Fruit fly (Drosophila melanogaster): ENCODE measurements around the gene CG7810.

The CG7810 gene

DNA sequence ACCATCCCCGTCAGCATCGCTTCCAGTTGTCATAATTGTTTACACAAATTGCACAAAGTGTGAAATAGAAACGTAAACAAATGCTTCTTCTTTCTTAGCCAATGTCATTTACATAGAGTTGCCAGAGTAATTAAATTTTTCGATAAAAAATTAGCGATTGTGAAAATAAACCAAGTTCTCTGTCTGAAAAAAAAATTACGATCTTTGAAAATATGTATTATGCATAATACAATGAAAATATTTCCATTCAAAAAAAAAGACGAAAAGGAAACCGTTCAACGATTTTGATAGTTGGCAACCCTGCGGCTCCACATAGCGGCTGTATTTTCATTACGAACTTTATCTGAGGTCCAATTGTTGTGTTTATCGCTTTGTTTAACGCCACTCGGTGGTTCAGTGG is at the start of gene CG7810, which contains the start of gene CG7806:
Gene CG7810, minus strand, starts transcription at position 105 of the 400 bp plus-strand sequence.
Gene CG7806, plus strand, starts transcription at position 309 of the 400 bp plus-strand sequence.
- TF ChIP-seq ttk (optimal IDR thresholded peaks at IDR 0.05) (no peak), Myc (optimal IDR thresholded peaks at IDR 0.05) (no peak), insv (optimal IDR thresholded peaks at IDR 0.05) (no peak), h (optimal IDR thresholded peaks at IDR 0.05) (no peak), Sin3A (optimal IDR thresholded peaks at IDR 0.05) (no peak)

- no peak for TF ChIP-seq insv (optimal IDR thresholded peaks at IDR 0.05)
- no peak for TF ChIP-seq Myc (optimal IDR thresholded peaks at IDR 0.05)
- no peak for TF ChIP-seq psq (optimal IDR thresholded peaks at IDR 0.05)
- no peak for TF ChIP-seq ttk (optimal IDR thresholded peaks at IDR 0.05)
- TF ChIP-seq Sin3A (optimal IDR thresholded peaks at IDR 0.05): no peak
- TF ChIP-seq h (optimal IDR thresholded peaks at IDR 0.05): no peak
These were observed 44.4 kb upstream of the CG7810 start for dm6 chr2L:8355419-8355818.

DNA sequence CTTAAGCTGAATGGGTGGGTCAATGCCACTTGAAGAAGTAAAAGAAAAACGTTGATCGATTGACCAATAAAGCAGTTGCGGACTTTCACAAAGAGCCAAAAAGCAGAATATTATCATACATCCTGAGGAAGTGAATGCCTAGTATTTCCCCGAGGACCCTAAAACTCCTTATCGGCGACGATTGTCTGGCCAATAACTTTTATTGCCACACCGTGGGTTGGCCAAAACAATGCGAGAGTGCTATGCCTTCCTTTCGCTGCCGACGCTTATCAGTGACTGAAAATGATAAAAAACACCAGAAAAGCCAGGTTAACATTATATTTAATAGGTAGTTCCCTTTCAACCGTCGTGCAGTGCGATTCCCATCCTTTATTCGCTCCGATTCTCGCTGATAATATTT is 40.9 kb upstream of the CG7810 start, which contains the start of gene Mur29B:
Gene Mur29B, plus strand, starts transcription at position 324 of the 400 bp plus-strand sequence.
- no peak for TF ChIP-seq ttk (optimal IDR thresholded peaks at IDR 0.05)
- TF ChIP-seq Sin3A (optimal IDR thresholded peaks at IDR 0.05): no peak
- TF ChIP-seq Myc (optimal IDR thresholded peaks at IDR 0.05): no peak
- no peak for TF ChIP-seq h (optimal IDR thresholded peaks at IDR 0.05)
- no peak for TF ChIP-seq psq (optimal IDR thresholded peaks at IDR 0.05)
- no peak for TF ChIP-seq insv (optimal IDR thresholded peaks at IDR 0.05)

- TF ChIP-seq h (optimal IDR thresholded peaks at IDR 0.05): no peak
- TF ChIP-seq insv (optimal IDR thresholded peaks at IDR 0.05): no peak
- no peak for TF ChIP-seq psq (optimal IDR thresholded peaks at IDR 0.05)
- TF ChIP-seq Myc (optimal IDR thresholded peaks at IDR 0.05): no peak
- TF ChIP-seq ttk (optimal IDR thresholded peaks at IDR 0.05): no peak
- no peak for TF ChIP-seq Sin3A (optimal IDR thresholded peaks at IDR 0.05)
These were observed 40.3 kb upstream of the CG7810 start for dm6 chr2L:8351333-8351732.

DNA sequence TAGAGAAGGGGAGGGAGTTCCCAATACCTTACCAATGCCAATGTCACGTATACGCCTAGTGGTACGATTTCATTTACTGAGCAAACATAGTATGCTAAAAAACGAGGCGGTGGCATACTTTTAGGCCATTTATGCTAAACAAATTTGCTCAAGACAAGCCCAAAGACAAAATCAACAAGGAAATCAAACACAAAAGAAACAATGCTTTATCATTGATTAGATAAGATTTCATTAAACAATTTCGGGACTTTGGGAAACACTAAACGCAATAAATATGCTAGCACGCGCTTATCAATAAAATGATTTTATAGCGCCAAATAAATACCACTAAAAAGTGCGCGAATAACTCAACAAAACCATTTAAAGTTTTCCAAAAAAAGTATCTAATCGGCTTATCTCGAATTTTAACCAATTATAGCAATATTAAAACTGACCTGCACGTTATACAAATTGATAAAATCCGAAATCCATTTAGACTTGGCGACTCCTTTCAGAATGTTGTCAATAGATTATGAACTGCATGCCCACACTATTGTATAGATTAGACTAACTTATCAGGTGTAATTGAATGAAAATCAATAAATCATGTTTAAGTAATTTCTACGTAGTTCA is 39.7 kb upstream of the CG7810 start:
- TF ChIP-seq h (optimal IDR thresholded peaks at IDR 0.05): no peak
- TF ChIP-seq Myc (optimal IDR thresholded peaks at IDR 0.05): no peak
- TF ChIP-seq ttk (optimal IDR thresholded peaks at IDR 0.05): no peak
- no peak for TF ChIP-seq Sin3A (optimal IDR thresholded peaks at IDR 0.05)
- TF ChIP-seq insv (optimal IDR thresholded peaks at IDR 0.05): no peak

DNA sequence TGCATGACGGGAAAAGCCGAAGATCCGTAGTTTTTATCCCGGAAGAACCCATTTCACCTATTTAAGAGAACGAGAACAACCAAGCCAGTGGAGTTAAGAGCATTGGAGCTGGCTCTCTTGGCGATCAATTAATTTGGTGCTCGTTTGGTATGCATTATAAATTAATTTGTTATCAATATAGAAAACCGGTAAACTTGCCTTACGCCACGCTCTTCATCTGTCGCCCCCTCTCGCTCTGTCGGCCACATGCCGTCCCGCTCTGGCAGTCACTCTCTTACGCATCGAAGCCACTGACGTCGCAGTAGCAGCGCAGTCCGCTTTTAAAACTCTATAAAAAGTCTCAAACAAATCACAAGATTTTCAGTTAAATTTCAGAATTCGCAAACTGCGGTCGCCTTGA is 35.3 kb upstream of the CG7810 start, which contains the start of gene CG7778:
Gene CG7778, plus strand, starts transcription at position 361 of the 400 bp plus-strand sequence.
- no peak for TF ChIP-seq ttk (optimal IDR thresholded peaks at IDR 0.05)
- no peak for TF ChIP-seq insv (optimal IDR thresholded peaks at IDR 0.05)
- TF ChIP-seq Myc (optimal IDR thresholded peaks at IDR 0.05): no peak
- no peak for TF ChIP-seq psq (optimal IDR thresholded peaks at IDR 0.05)
- no peak for TF ChIP-seq h (optimal IDR thresholded peaks at IDR 0.05)
- no peak for TF ChIP-seq Sin3A (optimal IDR thresholded peaks at IDR 0.05)

- TF ChIP-seq insv (optimal IDR thresholded peaks at IDR 0.05) (no peak), Sin3A (optimal IDR thresholded peaks at IDR 0.05) (no peak), ttk (optimal IDR thresholded peaks at IDR 0.05) (no peak), Myc (optimal IDR thresholded peaks at IDR 0.05) (no peak), psq (optimal IDR thresholded peaks at IDR 0.05) (no peak), h (optimal IDR thresholded peaks at IDR 0.05) (no peak)
These were observed 33.5 kb upstream of the CG7810 start for dm6 chr2L:8344536-8344935.

DNA sequence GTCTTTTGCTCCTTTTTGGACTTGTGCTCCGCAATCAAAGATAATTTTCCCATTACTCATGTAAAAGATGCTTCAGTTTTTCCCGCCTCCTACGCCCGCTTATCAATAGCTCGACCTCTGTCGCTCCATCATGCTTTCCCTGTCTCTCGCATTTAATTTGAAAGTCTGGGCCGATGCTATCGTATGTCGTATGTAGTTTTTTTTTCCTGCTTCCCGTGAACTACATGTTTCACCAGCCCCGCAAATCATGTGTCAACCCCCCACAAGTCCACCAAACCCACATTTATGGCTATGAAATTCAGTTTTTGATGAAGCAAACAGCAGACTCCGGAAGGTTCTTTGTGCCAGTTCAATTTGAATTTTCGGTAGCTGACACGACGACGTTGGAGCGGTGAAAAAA is 31.4 kb upstream of the CG7810 start, which contains the start of gene CG14273:
Gene CG14273, plus strand, starts transcription at position 301 of the 400 bp plus-strand sequence.
- no peak for TF ChIP-seq psq (optimal IDR thresholded peaks at IDR 0.05)
- no peak for TF ChIP-seq Myc (optimal IDR thresholded peaks at IDR 0.05)
- TF ChIP-seq Sin3A (optimal IDR thresholded peaks at IDR 0.05): no peak

DNA sequence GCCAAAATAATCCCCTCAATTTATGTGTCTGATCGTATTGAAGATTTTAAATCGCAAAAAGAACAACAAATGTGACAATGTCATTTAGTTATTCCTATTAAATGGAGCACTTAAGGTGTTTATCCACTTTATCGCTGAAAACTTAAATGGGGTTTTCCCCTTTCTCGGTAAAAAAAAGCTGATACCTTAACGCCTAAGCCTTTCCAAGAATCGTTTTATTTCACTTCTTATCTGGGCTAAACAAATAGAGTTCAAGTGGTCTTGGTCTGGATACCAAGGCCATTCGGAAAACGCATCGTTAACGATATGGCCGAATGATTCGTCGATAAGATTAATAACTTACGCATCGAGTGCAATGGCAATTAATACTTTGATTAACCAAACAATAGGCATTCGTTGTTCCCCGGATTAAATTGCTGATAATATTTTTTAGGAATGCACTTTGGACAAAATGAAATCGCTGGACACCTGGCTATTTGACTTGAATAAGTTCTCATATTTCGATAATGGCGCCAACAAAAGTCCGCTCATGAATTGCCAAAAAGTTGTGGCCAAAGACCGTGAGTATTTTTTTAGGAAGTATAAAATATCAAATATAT is 28.9 kb upstream of the CG7810 start:
- TF ChIP-seq Sin3A (optimal IDR thresholded peaks at IDR 0.05) (no peak), insv (optimal IDR thresholded peaks at IDR 0.05) (no peak), ttk (optimal IDR thresholded peaks at IDR 0.05) (no peak), psq (optimal IDR thresholded peaks at IDR 0.05) (no peak), Myc (optimal IDR thresholded peaks at IDR 0.05) (no peak)

- TF ChIP-seq insv (optimal IDR thresholded peaks at IDR 0.05) (no peak), Sin3A (optimal IDR thresholded peaks at IDR 0.05) (no peak), Myc (optimal IDR thresholded peaks at IDR 0.05) (no peak), psq (optimal IDR thresholded peaks at IDR 0.05) (no peak), h (optimal IDR thresholded peaks at IDR 0.05) (no peak), ttk (optimal IDR thresholded peaks at IDR 0.05) (no peak)
These were observed 27.0 kb upstream of the CG7810 start, which contains the start of gene witty for dm6 chr2L:8338039-8338438. TSS of gene witty (plus strand) at chr2L:8338287.

dm6 chr2L:8334705-8335104 is 23.7 kb upstream of the CG7810 start:
- TF ChIP-seq psq (optimal IDR thresholded peaks at IDR 0.05) (no peak), ttk (optimal IDR thresholded peaks at IDR 0.05) (no peak), Myc (optimal IDR thresholded peaks at IDR 0.05) (no peak), insv (optimal IDR thresholded peaks at IDR 0.05) (no peak), Sin3A (optimal IDR thresholded peaks at IDR 0.05) (no peak), h (optimal IDR thresholded peaks at IDR 0.05) (no peak)

- TF ChIP-seq Sin3A (optimal IDR thresholded peaks at IDR 0.05) (no peak), ttk (optimal IDR thresholded peaks at IDR 0.05) (no peak), h (optimal IDR thresholded peaks at IDR 0.05) (no peak), psq (optimal IDR thresholded peaks at IDR 0.05) (no peak), Myc (optimal IDR thresholded peaks at IDR 0.05) (no peak), insv (optimal IDR thresholded peaks at IDR 0.05) (no peak)
These were observed 22.6 kb upstream of the CG7810 start for dm6 chr2L:8333624-8334023.

All from Kc167 (cell line).